Worm (Caenorhabditis elegans): Measurements from ENCODE around the gene jmjd-1.1.

ce11 chrII:11813895-11814369, 7.6 kb downstream of the jmjd-1.1 start, which contains the start of gene F43G6.8:
- no peak for TF ChIP-seq ztf-6 (GFP tag; IDR thresholded peaks at IDR 0.05)
- peak; percentile 83 for TF ChIP-seq ama-1 (optimal IDR thresholded peaks at IDR 0.05)
- TF ChIP-seq ama-1 (GFP tag; optimal IDR thresholded peaks at IDR 0.05), result no peak
- no peak for TF ChIP-seq ceh-91 (GFP tag; IDR thresholded peaks at IDR 0.05)
- TF ChIP-seq unc-130 (GFP tag; optimal IDR thresholded peaks at IDR 0.05), result no peak
- TF ChIP-seq B0336.3 (GFP tag; IDR thresholded peaks at IDR 0.05), result no peak
- TF ChIP-seq lin-35 (GFP tag; optimal IDR thresholded peaks at IDR 0.05), result no peak
- no peak for TF ChIP-seq chd-7 (tag; optimal IDR thresholded peaks at IDR 0.05)
- TF ChIP-seq sdz-38 (tag; optimal IDR thresholded peaks at IDR 0.05), result no peak
- no peak for TF ChIP-seq unc-62 (GFP tag; optimal IDR thresholded peaks at IDR 0.05)
- TF ChIP-seq mcd-1 (GFP tag; IDR thresholded peaks at IDR 0.05), result peak; percentile 45; the same call in 1 of the 2 replicates
- no peak for TF ChIP-seq cebp-2 (GFP tag; IDR thresholded peaks at IDR 0.05)
